Worm (Caenorhabditis elegans) whole organism, L4 larva: ENCODE results near the gene srj-42.

Experiments
- F44E2.7 ChIP-seq: fragments of 200-800 bp; sonication (Bioruptor generic); IDR thresholded peaks from 2 replicates; pipeline ENCODE4 v2.1.2; 2022; ENCODE audit warnings: missing genetic modification characterization, missing compliant biosample characterization
- aha-1 ChIP-seq: fragments of 150-350 bp; peaks from one replicate; lab custom pipeline; 2014; ENCODE audit warnings: missing biosample characterization, missing genetic modification characterization
- zip-2 ChIP-seq: fragments of 150-350 bp; optimal IDR thresholded peaks from 2 replicates; lab custom pipeline; 2014; ENCODE audit warnings: missing biosample characterization, missing genetic modification characterization
- ztf-11 ChIP-seq: fragments of 150-350 bp; optimal IDR thresholded peaks from 2 replicates; lab custom pipeline; 2014; ENCODE audit warnings: missing biosample characterization, missing genetic modification characterization

ce11 chrIV:15252157-15252556 lies at the start of gene srj-42:
- TF ChIP-seq zip-2 (tag; lab: Kevin White, UChicago) (no peak), F44E2.7 (GFP tag; lab: Robert Waterston, UW) (no peak), aha-1 (no peak), ztf-11 (tag; lab: Kevin White, UChicago) (no peak)
